Fruit fly (Drosophila melanogaster) whole organism, prepupa: ENCODE measurements around the gene Ir8a.

Experiments used
- CG11902 ChIP-seq: fragments of 200-800 bp; sonication (Bioruptor generic); optimal IDR thresholded peaks from 3 replicates; lab custom pipeline; 2016; ENCODE audit warnings: missing biosample characterization, missing genetic modification characterization
- CG8119 ChIP-seq: fragments of 200-800 bp; sonication (Bioruptor generic); IDR thresholded peaks from 3 replicates; pipeline ENCODE4 v1.3.6; 2022; ENCODE audit warnings: missing biosample characterization, missing genetic modification characterization
- Eip78C ChIP-seq: fragments of 200-800 bp; sonication (Bioruptor generic); peaks from one replicate; lab custom pipeline; 2016; ENCODE audit warnings: missing biosample characterization, missing genetic modification characterization
- net ChIP-seq: fragments of 200-800 bp; sonication (Bioruptor generic); optimal IDR thresholded peaks from 3 replicates; lab custom pipeline; 2016; ENCODE audit warnings: missing biosample characterization, missing genetic modification characterization
- vri ChIP-seq: fragments of 200-800 bp; sonication (Bioruptor generic); optimal IDR thresholded peaks from 3 replicates; lab custom pipeline; 2016; ENCODE audit warnings: missing biosample characterization, mild to moderate bottlenecking, missing genetic modification characterization

The Ir8a gene

dm6 chrX:9190555-9191184, 45.7 kb downstream of the Ir8a start, which contains the start of gene CG12115:
Gene CG12115, minus strand, starts transcription at chrX:9190605.
- TF ChIP-seq Eip78C (GFP tag; lab: Kevin White, UChicago) = no peak
- peak; percentile 13 for TF ChIP-seq vri

- TF ChIP-seq CG8119 (GFP tag; lab: Robert Waterston, UW) (no peak), net (GFP tag; lab: Kevin White, UChicago) (no peak), CG11902 (no peak)
Observed at dm6 chrX:9187429-9187828, 49.0 kb downstream of the Ir8a start.
